Fruit fly (Drosophila melanogaster) whole organism, wandering third instar larva: ENCODE measurements around the gene Vm32E.

ENCODE experiments used
- Abd-B ChIP-seq: fragments of >200 bp; optimal IDR thresholded peaks from 2 replicates; lab custom pipeline; 2017; ENCODE audit warnings: missing biosample characterization, missing genetic modification characterization
- CG32264 ChIP-seq: fragments of 200-800 bp; sonication (Bioruptor generic); optimal IDR thresholded peaks from 2 replicates; lab custom pipeline; 2016; ENCODE audit warnings: missing biosample characterization, missing genetic modification characterization
- CG9705 ChIP-seq: fragments of 200-800 bp; sonication (Bioruptor generic); optimal IDR thresholded peaks from 2 replicates; lab custom pipeline; 2018; ENCODE audit warnings: missing biosample characterization, mild to moderate bottlenecking, missing genetic modification characterization
- CrebA ChIP-seq: fragments of 200-800 bp; sonication (Bioruptor generic); optimal IDR thresholded peaks from 2 replicates; lab custom pipeline; 2016; ENCODE audit warnings: missing biosample characterization, mild to moderate bottlenecking, missing genetic modification characterization, borderline replicate concordance
- Dfd ChIP-seq: fragments of >200 bp; optimal IDR thresholded peaks from 2 replicates; lab custom pipeline; 2017; ENCODE audit warnings: missing biosample characterization, missing genetic modification characterization
- GATAd ChIP-seq: sonication (Bioruptor generic); optimal IDR thresholded peaks from 2 replicates; lab custom pipeline; 2016; ENCODE audit warnings: missing biosample characterization, missing genetic modification characterization
- HLH106 ChIP-seq: fragments of 200-800 bp; optimal IDR thresholded peaks from 3 replicates; lab custom pipeline; 2019; ENCODE audit warnings: missing biosample characterization, mild to moderate bottlenecking, missing genetic modification characterization, moderate library complexity
- Hr78 ChIP-seq: fragments of >200 bp; optimal IDR thresholded peaks from 2 replicates; lab custom pipeline; 2017; ENCODE audit warnings: missing biosample characterization, missing genetic modification characterization
- Jra ChIP-seq: sonication (Bioruptor generic); optimal IDR thresholded peaks from 2 replicates; lab custom pipeline; 2016; ENCODE audit warnings: missing biosample characterization, missing genetic modification characterization
- Mio ChIP-seq: sonication (Bioruptor generic); optimal IDR thresholded peaks from 2 replicates; lab custom pipeline; 2016; ENCODE audit warnings: missing biosample characterization, missing genetic modification characterization
- Myc ChIP-seq: fragments of >200 bp; optimal IDR thresholded peaks from 2 replicates; lab custom pipeline; 2017
- N ChIP-seq: fragments of >200 bp; optimal IDR thresholded peaks from 2 replicates; lab custom pipeline; 2018; ENCODE audit warnings: missing biosample characterization, missing external identifiers, missing genetic modification characterization
- OdsH ChIP-seq: fragments of 200-800 bp; sonication (Bioruptor generic); optimal IDR thresholded peaks from 2 replicates; lab custom pipeline; 2016; ENCODE audit warnings: missing biosample characterization, mild to moderate bottlenecking, missing genetic modification characterization
- Rel ChIP-seq, 2 experiments: fragments of 200-800 bp; sonication (Bioruptor generic) in 1 of 2; optimal IDR thresholded peaks; 2 replicates in 1 of 2; 3 replicates in 1 of 2; lab custom pipeline; 2016 to 2019; ENCODE audit warnings: mild to moderate bottlenecking in 2 of 2, missing biosample characterization in 2 of 2, missing genetic modification characterization in 2 of 2, moderate library complexity in 1 of 2
- Vsx2 ChIP-seq: fragments of 200-300, 225-300 bp; sonication (Bioruptor generic); optimal IDR thresholded peaks from 2 replicates; lab custom pipeline; 2018; ENCODE audit warnings: missing biosample characterization, missing genetic modification characterization; ENCODE audit not compliant: partially characterized antibody
- br ChIP-seq: fragments of 200-800 bp; sonication (Bioruptor generic); optimal IDR thresholded peaks from 2 replicates; lab custom pipeline; 2016; ENCODE audit warnings: missing biosample characterization, missing genetic modification characterization
- brk ChIP-seq: fragments of 200-800 bp; sonication (Bioruptor generic); optimal IDR thresholded peaks from 2 replicates; lab custom pipeline; 2016; ENCODE audit warnings: missing biosample characterization, mild to moderate bottlenecking, missing genetic modification characterization
- dl ChIP-seq, 2 experiments: fragments of 175-275, 200-275 bp in 1 of 2; fragments of 200-275 bp in 1 of 2; sonication (Bioruptor generic); optimal IDR thresholded peaks; lab custom pipeline; 2018; ENCODE audit warnings: mild to moderate bottlenecking in 2 of 2, missing biosample characterization in 2 of 2, missing genetic modification characterization in 2 of 2, moderate library complexity in 2 of 2; ENCODE audit not compliant: partially characterized antibody in 2 of 2, insufficient read depth in 1 of 2
- dmrt93B ChIP-seq: fragments of 200-800 bp; sonication (Bioruptor generic); optimal IDR thresholded peaks from 2 replicates; lab custom pipeline; 2018; ENCODE audit warnings: missing biosample characterization, mild to moderate bottlenecking, missing genetic modification characterization
- dsf ChIP-seq: sonication (Bioruptor generic); optimal IDR thresholded peaks from 2 replicates; lab custom pipeline; 2016; ENCODE audit warnings: missing biosample characterization, missing genetic modification characterization, borderline replicate concordance
- ey ChIP-seq: fragments of 200-800 bp; sonication (Bioruptor generic); optimal IDR thresholded peaks from 2 replicates; lab custom pipeline; 2016; ENCODE audit warnings: missing biosample characterization, missing genetic modification characterization
- foxo ChIP-seq, 2 experiments: fragments of 200-800 bp; sonication (Bioruptor generic); optimal IDR thresholded peaks; 2 replicates in 1 of 2; 3 replicates in 1 of 2; lab custom pipeline; 2016 to 2017; ENCODE audit warnings: missing biosample characterization in 2 of 2, missing genetic modification characterization in 2 of 2
- fru ChIP-seq: fragments of 200-800 bp; sonication (Bioruptor generic); optimal IDR thresholded peaks from 3 replicates; lab custom pipeline; 2016; ENCODE audit warnings: missing biosample characterization, mild to moderate bottlenecking, missing genetic modification characterization
- h ChIP-seq: fragments of 200-800 bp; sonication (Bioruptor generic); optimal IDR thresholded peaks from 3 replicates; lab custom pipeline; 2016; ENCODE audit warnings: missing biosample characterization, mild to moderate bottlenecking, missing genetic modification characterization
- jim ChIP-seq: fragments of 175-275, 200-325 bp; sonication (Bioruptor generic); optimal IDR thresholded peaks from 2 replicates; lab custom pipeline; 2016; ENCODE audit warnings: missing biosample characterization, mild to moderate bottlenecking, missing genetic modification characterization
- pan ChIP-seq: fragments of >200 bp; optimal IDR thresholded peaks from 2 replicates; lab custom pipeline; 2017
- psq ChIP-seq: fragments of 200-800 bp; sonication (Bioruptor generic); optimal IDR thresholded peaks from 3 replicates; lab custom pipeline; 2017; ENCODE audit warnings: missing biosample characterization, mild to moderate bottlenecking, missing genetic modification characterization, moderate library complexity
- rgr ChIP-seq: fragments of 200-800 bp; sonication (Bioruptor generic); optimal IDR thresholded peaks from 3 replicates; lab custom pipeline; 2016; ENCODE audit warnings: missing biosample characterization, mild to moderate bottlenecking, missing genetic modification characterization
- sage ChIP-seq: fragments of 200-800 bp; sonication (Bioruptor generic); optimal IDR thresholded peaks from 2 replicates; lab custom pipeline; 2016; ENCODE audit warnings: missing biosample characterization, mild to moderate bottlenecking, missing genetic modification characterization
- sv ChIP-seq: fragments of 200-800 bp; sonication (Bioruptor generic); optimal IDR thresholded peaks from 3 replicates; lab custom pipeline; 2016; ENCODE audit warnings: missing biosample characterization, missing genetic modification characterization
- tai ChIP-seq: sonication (Bioruptor generic); optimal IDR thresholded peaks from 2 replicates; lab custom pipeline; 2016; ENCODE audit warnings: missing biosample characterization, missing genetic modification characterization
- usp ChIP-seq: fragments of >200 bp; optimal IDR thresholded peaks from 2 replicates; lab custom pipeline; 2017; ENCODE audit warnings: missing biosample characterization, missing genetic modification characterization
- woc ChIP-seq: sonication (Bioruptor generic); optimal IDR thresholded peaks from 2 replicates; lab custom pipeline; 2016; ENCODE audit warnings: missing biosample characterization, mild to moderate bottlenecking, missing genetic modification characterization

Vm32E gene

dm6 chr2L:11203494-11204010, 32.1 kb upstream of the Vm32E start, which contains the start of gene Ca-beta:
Ca-beta (minus strand) TSS chr2L:11203544.
- TF ChIP-seq Mio = no peak
- TF ChIP-seq CG9705 (GFP tag; lab: Kevin White, UChicago) = no peak
- TF ChIP-seq foxo (GFP tag; optimal IDR thresholded peaks at IDR 0.05; lab: Kevin White, UChicago) = peak in 1 of 2 experiments; percentile 58
- no peak for TF ChIP-seq dl (GFP tag; optimal IDR thresholded peaks at IDR 0.05; lab: Kevin White, UChicago; ENCODE audit: insufficient read depth in 1 of 2, partially characterized antibody in 2 of 2)
- no peak for TF ChIP-seq woc
- TF ChIP-seq psq (GFP tag; lab: Kevin White, UChicago) = no peak
- no peak for TF ChIP-seq usp
- TF ChIP-seq N (GFP tag; lab: Kevin White, UChicago) = no peak
- TF ChIP-seq Rel (GFP tag; optimal IDR thresholded peaks at IDR 0.05; lab: Kevin White, UChicago) = no peak
- no peak for TF ChIP-seq Rel (tag; optimal IDR thresholded peaks at IDR 0.05; lab: Kevin White, UChicago)
- no peak for TF ChIP-seq Vsx2
- peak; percentile 37 for TF ChIP-seq h (GFP tag; lab: Kevin White, UChicago)
- TF ChIP-seq GATAd (GFP tag; lab: Kevin White, UChicago) = no peak
- peak; percentile 22 for TF ChIP-seq ey
- no peak for TF ChIP-seq dmrt93B (GFP tag; lab: Kevin White, UChicago)
- TF ChIP-seq HLH106 (tag; lab: Kevin White, UChicago) = no peak
- TF ChIP-seq br (GFP tag; lab: Kevin White, UChicago) = peak; percentile 1
- TF ChIP-seq pan (lab: Kevin White, UChicago) = no peak
- no peak for TF ChIP-seq Jra (GFP tag; lab: Kevin White, UChicago)
- TF ChIP-seq Hr78 (GFP tag; lab: Kevin White, UChicago) = no peak
- no peak for TF ChIP-seq sage (GFP tag; lab: Kevin White, UChicago)
- TF ChIP-seq dsf (GFP tag; lab: Kevin White, UChicago) = no peak
- no peak for TF ChIP-seq OdsH
- no peak for TF ChIP-seq tai
- no peak for TF ChIP-seq jim
- peak; percentile 40 for TF ChIP-seq fru (GFP tag; lab: Kevin White, UChicago)
- no peak for TF ChIP-seq CG32264
- TF ChIP-seq Abd-B (GFP tag; lab: Kevin White, UChicago) = no peak
- TF ChIP-seq Myc (lab: Kevin White, UChicago) = no peak
- no peak for TF ChIP-seq brk (GFP tag; lab: Kevin White, UChicago)
- TF ChIP-seq Dfd (GFP tag; lab: Kevin White, UChicago) = no peak

dm6 chr2L:11200734-11201133, 29.3 kb upstream of the Vm32E start:
- no peak for TF ChIP-seq sv
- no peak for TF ChIP-seq Vsx2
- TF ChIP-seq CG9705 (GFP tag; lab: Kevin White, UChicago) = no peak
- no peak for TF ChIP-seq h (GFP tag; lab: Kevin White, UChicago)
- no peak for TF ChIP-seq dmrt93B (GFP tag; lab: Kevin White, UChicago)
- TF ChIP-seq Rel (GFP tag; optimal IDR thresholded peaks at IDR 0.05; lab: Kevin White, UChicago) = no peak
- TF ChIP-seq Rel (tag; optimal IDR thresholded peaks at IDR 0.05; lab: Kevin White, UChicago) = no peak
- no peak for TF ChIP-seq psq (GFP tag; lab: Kevin White, UChicago)
- TF ChIP-seq, all 38 proteins: peak for 0

dm6 chr2L:11199068-11199467, 27.6 kb upstream of the Vm32E start:
- TF ChIP-seq sv = peak; percentile 70
- no peak for TF ChIP-seq brk (GFP tag; lab: Kevin White, UChicago)

dm6 chr2L:11196781-11197180, 25.3 kb upstream of the Vm32E start:
- no peak for TF ChIP-seq dl (GFP tag; optimal IDR thresholded peaks at IDR 0.05; lab: Kevin White, UChicago; ENCODE audit: insufficient read depth in 1 of 2, partially characterized antibody in 2 of 2)
- TF ChIP-seq CG32264 = no peak
- TF ChIP-seq Rel (GFP tag; optimal IDR thresholded peaks at IDR 0.05; lab: Kevin White, UChicago) = no peak
- TF ChIP-seq Rel (tag; optimal IDR thresholded peaks at IDR 0.05; lab: Kevin White, UChicago) = no peak
- no peak for TF ChIP-seq rgr
- no peak for TF ChIP-seq dsf (GFP tag; lab: Kevin White, UChicago)
- TF ChIP-seq HLH106 (tag; lab: Kevin White, UChicago) = no peak
- TF ChIP-seq brk (GFP tag; lab: Kevin White, UChicago) = no peak
- TF ChIP-seq GATAd (GFP tag; lab: Kevin White, UChicago) = no peak
- no peak for TF ChIP-seq sage (GFP tag; lab: Kevin White, UChicago)
- no peak for TF ChIP-seq Myc (lab: Kevin White, UChicago)
- TF ChIP-seq dmrt93B (GFP tag; lab: Kevin White, UChicago) = no peak
- no peak for TF ChIP-seq Jra (GFP tag; lab: Kevin White, UChicago)
- no peak for TF ChIP-seq OdsH
- TF ChIP-seq CG9705 (GFP tag; lab: Kevin White, UChicago) = no peak
- no peak for TF ChIP-seq woc
- no peak for TF ChIP-seq Hr78 (GFP tag; lab: Kevin White, UChicago)
- TF ChIP-seq CrebA (GFP tag; lab: Kevin White, UChicago) = no peak
- no peak for TF ChIP-seq Dfd (GFP tag; lab: Kevin White, UChicago)
